Fruit fly (Drosophila melanogaster): Measurements from ENCODE around the gene Pkcdelta.

The Pkcdelta gene

dm6 chrX:12473953-12474468 lies 42.0 kb downstream of the Pkcdelta start (continued):
- no peak for TF ChIP-seq CG17186 (GFP tag; optimal IDR thresholded peaks at IDR 0.05)
- no peak for TF ChIP-seq sna (GFP tag; IDR thresholded peaks at IDR 0.05; ENCODE audit: partially characterized antibody)
- peak; percentile 43; the same call in 1 of the 2 replicates for TF ChIP-seq CG11247 (GFP tag; IDR thresholded peaks at IDR 0.05)
- TF ChIP-seq en (GFP tag; optimal IDR thresholded peaks at IDR 0.05), result no peak
- peak; percentile 37; the same call in 1 of the 2 replicates for TF ChIP-seq gt (GFP tag; IDR thresholded peaks at IDR 0.05)
- peak; percentile 81 for TF ChIP-seq sd (tag; optimal IDR thresholded peaks at IDR 0.05)
- 0 out of 2 replicates have a peak, but pooled peaks have one; percentile 19 for TF ChIP-seq toy (GFP tag; IDR thresholded peaks at IDR 0.05)
- no peak for TF ChIP-seq Bgb (GFP tag; IDR thresholded peaks at IDR 0.05; ENCODE audit: partially characterized antibody)
- TF ChIP-seq Lhr (GFP tag; optimal IDR thresholded peaks at IDR 0.05), result no peak
- TF ChIP-seq CG18262 (tag; optimal IDR thresholded peaks at IDR 0.05), result peak; percentile 85
- peak; percentile 90 for TF ChIP-seq CG13296 (GFP tag; optimal IDR thresholded peaks at IDR 0.05)
- 0 out of 3 replicates have a peak, but pooled peaks have one; percentile 8 for TF ChIP-seq ken (GFP tag; IDR thresholded peaks at IDR 0.05)
- TF ChIP-seq Poxn (GFP tag; IDR thresholded peaks at IDR 0.05), result no peak
- TF ChIP-seq cas (GFP tag; IDR thresholded peaks at IDR 0.05), result 0 out of 2 replicates have a peak, but pooled peaks have one; percentile 22
- no peak for TF ChIP-seq CG2202 (tag; optimal IDR thresholded peaks at IDR 0.05)
- TF ChIP-seq CkIIα-i1 (GFP tag; IDR thresholded peaks at IDR 0.05), result no peak
- peak; percentile 62 for TF ChIP-seq Hr3 (GFP tag; optimal IDR thresholded peaks at IDR 0.05)
- peak; percentile 87 for TF ChIP-seq lab (GFP tag; optimal IDR thresholded peaks at IDR 0.05)
- 0 out of 2 replicates have a peak, but pooled peaks have one; percentile 35 for TF ChIP-seq CG11696 (GFP tag; IDR thresholded peaks at IDR 0.05)
- peak; percentile 24; the same call in 1 of the 2 replicates for TF ChIP-seq CG5953 (GFP tag; IDR thresholded peaks at IDR 0.05)
- no peak for TF ChIP-seq CG2129 (GFP tag; IDR thresholded peaks at IDR 0.05; ENCODE audit: partially characterized antibody)
- TF ChIP-seq CG11504 (tag; optimal IDR thresholded peaks at IDR 0.05), result peak; percentile 87
- TF ChIP-seq CG17829 (tag; optimal IDR thresholded peaks at IDR 0.05), result peak; percentile 86
- no peak for TF ChIP-seq Hey (tag; optimal IDR thresholded peaks at IDR 0.05)
- peak; percentile 82 for TF ChIP-seq Dek (tag; optimal IDR thresholded peaks at IDR 0.05)
- peak; percentile 72 for TF ChIP-seq HLH3B (GFP tag; IDR thresholded peaks at IDR 0.05)
- peak; percentile 43 for TF ChIP-seq CG15514 (GFP tag; optimal IDR thresholded peaks at IDR 0.05)
- peak in 1 of 2 experiments; percentile 59 for TF ChIP-seq Eip74EF (GFP tag; optimal IDR thresholded peaks at IDR 0.05)
- no peak for TF ChIP-seq Mad (GFP tag; optimal IDR thresholded peaks at IDR 0.05)
- peak; percentile 38 for TF ChIP-seq kay (GFP tag; optimal IDR thresholded peaks at IDR 0.05)
- no peak for TF ChIP-seq tll (GFP tag; optimal IDR thresholded peaks at IDR 0.05)
- TF ChIP-seq CG7745 (tag; optimal IDR thresholded peaks at IDR 0.05), result no peak
- TF ChIP-seq Asciz (GFP tag; optimal IDR thresholded peaks at IDR 0.05), result peak; percentile 72
- TF ChIP-seq CG17802 (tag; optimal IDR thresholded peaks at IDR 0.05), result no peak
- peak; percentile 53; the same call in 1 of the 3 replicates for TF ChIP-seq H15 (GFP tag; IDR thresholded peaks at IDR 0.05)
- peak; percentile 23 for TF ChIP-seq slp2 (GFP tag; optimal IDR thresholded peaks at IDR 0.05)
- peak; percentile 48 for TF ChIP-seq schlank (tag; optimal IDR thresholded peaks at IDR 0.05)
- no peak for TF ChIP-seq CG4707 (GFP tag; optimal IDR thresholded peaks at IDR 0.05)
- TF ChIP-seq crc (GFP tag; optimal IDR thresholded peaks at IDR 0.05), result no peak
- TF ChIP-seq gfzf (GFP tag; optimal IDR thresholded peaks at IDR 0.05), result no peak
- no peak for TF ChIP-seq ash1 (GFP tag; optimal IDR thresholded peaks at IDR 0.05)
- no peak for TF ChIP-seq pb (GFP tag; optimal IDR thresholded peaks at IDR 0.05)
- TF ChIP-seq Doc3 (GFP tag; IDR thresholded peaks at IDR 0.05; ENCODE audit: partially characterized antibody), result no peak
- peak; percentile 81 for TF ChIP-seq tgo (GFP tag; IDR thresholded peaks at IDR 0.05)
- TF ChIP-seq CG12942 (GFP tag; optimal IDR thresholded peaks at IDR 0.05), result peak; percentile 49
- TF ChIP-seq sima (GFP tag; optimal IDR thresholded peaks at IDR 0.05), result no peak
- TF ChIP-seq BEAF-32 (GFP tag; optimal IDR thresholded peaks at IDR 0.05), result no peak
- TF ChIP-seq CG10462 (GFP tag; optimal IDR thresholded peaks at IDR 0.05), result no peak
- TF ChIP-seq dimm (GFP tag; IDR thresholded peaks at IDR 0.05), result no peak
